Worm (Caenorhabditis elegans): ENCODE measurements around the gene Y55F3AR.2.
A peak's percentile ranks its signal among the peaks of the same experiment; 100 is the strongest.

Gene Y55F3AR.2

ce11 chrIV:1107190-1107589 is 12.8 kb downstream of the Y55F3AR.2 start, which contains the start of gene ost-1:
TSS of gene ost-1 (plus strand) at chrIV:1107396.
- peak; percentile 2 for TF ChIP-seq hlh-11 (tag; optimal IDR thresholded peaks at IDR 0.05)
- no peak for TF ChIP-seq unc-39 (tag; optimal IDR thresholded peaks at IDR 0.05)
- TF ChIP-seq hmg-1.1 (GFP tag; IDR thresholded peaks at IDR 0.05), result no peak
- peak; percentile 56; the same call in 1 of the 2 replicates for TF ChIP-seq set-16 (GFP tag; IDR thresholded peaks at IDR 0.05)
- no peak for TF ChIP-seq mdt-29 (GFP tag; IDR thresholded peaks at IDR 0.05)
- peak; percentile 41 for TF ChIP-seq ama-1 (optimal IDR thresholded peaks at IDR 0.05)

ce11 chrIV:1108030-1108429 is 13.7 kb downstream of the Y55F3AR.2 start:
- TF ChIP-seq zfp-2 (tag; optimal IDR thresholded peaks at IDR 0.05) (no peak), daf-8 (GFP tag; IDR thresholded peaks at IDR 0.05) (no peak), pqm-1 (tag; optimal IDR thresholded peaks at IDR 0.05) (no peak), rbr-2 (tag; optimal IDR thresholded peaks at IDR 0.05) (no peak), nhr-11 (tag; optimal IDR thresholded peaks at IDR 0.05) (peak; percentile 54), hlh-11 (tag; optimal IDR thresholded peaks at IDR 0.05) (peak; percentile 19), ceh-44 (GFP tag; IDR thresholded peaks at IDR 0.05) (no peak), F10B5.3 (tag; optimal IDR thresholded peaks at IDR 0.05) (no peak), aha-1 (tag) (peak; percentile 38), madf-5 (GFP tag; IDR thresholded peaks at IDR 0.05) (no peak)

ce11 chrIV:1110999-1111398 is 16.7 kb downstream of the Y55F3AR.2 start:
- TF ChIP-seq egl-43 (GFP tag; IDR thresholded peaks at IDR 0.05) (no peak), snpc-1.2 (GFP tag; IDR thresholded peaks at IDR 0.05) (no peak), daf-16 (GFP tag; optimal IDR thresholded peaks at IDR 0.05) (peak in 1 of 2 experiments; percentile 82), daf-16 (tag; optimal IDR thresholded peaks at IDR 0.05) (no peak), hmg-1.1 (GFP tag; IDR thresholded peaks at IDR 0.05) (peak; percentile 9; the same call in 1 of the 2 replicates)

- TF ChIP-seq T20F7.1 (GFP tag; optimal IDR thresholded peaks at IDR 0.05), result no peak
- no peak for TF ChIP-seq spr-1 (tag; optimal IDR thresholded peaks at IDR 0.05)
- TF ChIP-seq zip-11 (GFP tag; IDR thresholded peaks at IDR 0.05), result no peak
- TF ChIP-seq ceh-28 (tag; optimal IDR thresholded peaks at IDR 0.05), result no peak
- no peak for TF ChIP-seq ZK337.2 (GFP tag; IDR thresholded peaks at IDR 0.05)
- no peak for TF ChIP-seq ctbp-1 (GFP tag; IDR thresholded peaks at IDR 0.05)
- TF ChIP-seq ceh-62 (tag; optimal IDR thresholded peaks at IDR 0.05), result no peak
- TF ChIP-seq Y48G9A.11 (GFP tag; IDR thresholded peaks at IDR 0.05), result no peak
- no peak for TF ChIP-seq F49E8.2 (tag; optimal IDR thresholded peaks at IDR 0.05; ENCODE audit: borderline replicate concordance)
- no peak for TF ChIP-seq F44E2.7 (GFP tag; IDR thresholded peaks at IDR 0.05)
- TF ChIP-seq dve-1 (tag; optimal IDR thresholded peaks at IDR 0.05; ENCODE audit: insufficient read depth), result no peak
- TF ChIP-seq aly-2 (tag; optimal IDR thresholded peaks at IDR 0.05), result no peak
- no peak for TF ChIP-seq fos-1 (tag; optimal IDR thresholded peaks at IDR 0.05)
- no peak for TF ChIP-seq R02D3.7 (tag; optimal IDR thresholded peaks at IDR 0.05)
- no peak for TF ChIP-seq lin-15B (tag; optimal IDR thresholded peaks at IDR 0.05)
- no peak for TF ChIP-seq daf-19 (GFP tag; conservative IDR thresholded peaks at IDR 0.05)
- TF ChIP-seq madf-5 (GFP tag; IDR thresholded peaks at IDR 0.05), result no peak
- no peak for TF ChIP-seq daf-8 (GFP tag; IDR thresholded peaks at IDR 0.05)
- no peak for TF ChIP-seq aha-1 (tag)
Observed at ce11 chrIV:1113638-1114037, 19.3 kb downstream of the Y55F3AR.2 start, which contains the start of gene srx-14. TSS of gene srx-14 (minus strand) at chrIV:1113738.

- TF ChIP-seq tag-97 (GFP tag; IDR thresholded peaks at IDR 0.05) (no peak), mxl-3 (GFP tag; optimal IDR thresholded peaks at IDR 0.05) (no peak)
Observed at ce11 chrIV:1118566-1118965, 24.2 kb downstream of the Y55F3AR.2 start, which contains the start of gene srx-13. TSS of gene srx-13 (minus strand) at chrIV:1118666.
